Worm (Caenorhabditis elegans): ENCODE data around the gene tbx-36.

- TF ChIP-seq T22C8.4 (GFP tag; IDR thresholded peaks at IDR 0.05) = no peak
- no peak for TF ChIP-seq ztf-29 (GFP tag; IDR thresholded peaks at IDR 0.05)
- TF ChIP-seq tab-1 (GFP tag; IDR thresholded peaks at IDR 0.05) = no peak
- TF ChIP-seq ref-1 (GFP tag; conservative IDR thresholded peaks at IDR 0.05) = no peak
- no peak for TF ChIP-seq med-1 (GFP tag; optimal IDR thresholded peaks at IDR 0.05; ENCODE audit: insufficient read depth)
- TF ChIP-seq flt-1 (GFP tag; IDR thresholded peaks at IDR 0.05) = no peak
- no peak for TF ChIP-seq cog-1 (tag; optimal IDR thresholded peaks at IDR 0.05)
- no peak for TF ChIP-seq klf-2 (GFP tag; conservative IDR thresholded peaks at IDR 0.05)
Measured at ce11 chrIV:11956387-11956786, 6.0 kb downstream of the tbx-36 start.
